Worm (Caenorhabditis elegans) whole organism, midembryonic: Measurements from ENCODE around the gene ZC455.1.

Source experiments
- T22C8.4 ChIP-seq: fragments of 200-800 bp; sonication (Bioruptor generic); IDR thresholded peaks from 2 replicates; pipeline ENCODE4 v1.3.6; 2022; ENCODE audit warnings: missing genetic modification characterization, missing compliant biosample characterization
- cog-1 ChIP-seq: sonication (generic microtip); optimal IDR thresholded peaks from 2 replicates; lab custom pipeline; 2016; ENCODE audit warnings: missing genetic modification characterization, missing compliant biosample characterization
- flt-1 ChIP-seq: fragments of 200-800 bp; sonication (Bioruptor generic); IDR thresholded peaks from 2 replicates; pipeline ENCODE4 v1.3.6; 2022; ENCODE audit warnings: missing genetic modification characterization, missing compliant biosample characterization
- klf-2 ChIP-seq: fragments of 200-800 bp; sonication (Bioruptor generic); conservative IDR thresholded peaks from 2 replicates; pipeline ENCODE4 v1.3.6; 2022; ENCODE audit warnings: missing genetic modification reagents, missing genetic modification characterization, missing compliant biosample characterization
- med-1 ChIP-seq: sonication (generic microtip); optimal IDR thresholded peaks from 2 replicates; lab custom pipeline; 2017; ENCODE audit warnings: missing genetic modification characterization, mild to moderate bottlenecking, missing compliant biosample characterization, antibody characterized with exemption, missing genetic modification reagents; ENCODE audit not compliant: insufficient read depth
- ref-1 ChIP-seq: fragments of 200-800 bp; sonication (Bioruptor generic); conservative IDR thresholded peaks from 2 replicates; pipeline ENCODE4 v1.3.6; 2022; ENCODE audit warnings: missing genetic modification reagents, missing genetic modification characterization, missing compliant biosample characterization
- tab-1 ChIP-seq: fragments of 200-800 bp; sonication (Bioruptor generic); IDR thresholded peaks from 2 replicates; pipeline ENCODE4 v1.3.6; 2022; ENCODE audit warnings: missing genetic modification characterization, missing compliant biosample characterization
- ztf-23 ChIP-seq: fragments of 200-800 bp; sonication (Bioruptor generic); IDR thresholded peaks from 2 replicates; pipeline ENCODE4 v1.3.6; 2022; ENCODE audit warnings: missing genetic modification reagents, missing genetic modification characterization, missing compliant biosample characterization
- ztf-29 ChIP-seq: fragments of 200-800 bp; sonication (Bioruptor generic); IDR thresholded peaks from 2 replicates; pipeline ENCODE4 v1.3.6; 2022; ENCODE audit warnings: missing genetic modification reagents, missing genetic modification characterization, missing compliant biosample characterization

The ZC455.1 gene

DNA sequence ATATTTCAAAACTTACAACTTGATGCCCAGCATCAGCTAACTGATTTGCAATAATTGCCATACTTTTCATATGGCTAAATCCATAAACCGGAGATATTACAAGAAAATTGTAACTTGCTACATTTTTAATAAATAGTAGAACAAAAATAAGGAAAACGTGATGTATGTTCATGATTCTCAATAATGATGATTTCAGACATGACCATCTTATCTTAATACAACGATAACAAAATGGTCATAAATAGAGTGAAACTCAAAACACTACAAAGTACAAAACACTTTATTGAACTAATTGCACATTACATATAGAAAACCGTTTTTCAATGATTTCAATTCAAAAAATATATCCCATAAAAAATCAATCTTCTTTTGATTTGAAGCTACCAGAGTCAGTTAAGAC lies 19.4 kb downstream of the ZC455.1 start, which contains the start of gene ugt-5:
ugt-5 (minus strand) TSS at position 214 of the 400 bp plus-strand sequence.
- TF ChIP-seq T22C8.4 (GFP tag; lab: Robert Waterston, UW) (no peak), flt-1 (GFP tag; lab: Robert Waterston, UW) (no peak), tab-1 (GFP tag; lab: Robert Waterston, UW) (no peak), med-1 (GFP tag; lab: Kevin White, UChicago) (no peak), cog-1 (tag; lab: Kevin White, UChicago) (no peak), ref-1 (GFP tag; lab: Robert Waterston, UW) (no peak), ztf-29 (GFP tag; lab: Robert Waterston, UW) (no peak)

DNA sequence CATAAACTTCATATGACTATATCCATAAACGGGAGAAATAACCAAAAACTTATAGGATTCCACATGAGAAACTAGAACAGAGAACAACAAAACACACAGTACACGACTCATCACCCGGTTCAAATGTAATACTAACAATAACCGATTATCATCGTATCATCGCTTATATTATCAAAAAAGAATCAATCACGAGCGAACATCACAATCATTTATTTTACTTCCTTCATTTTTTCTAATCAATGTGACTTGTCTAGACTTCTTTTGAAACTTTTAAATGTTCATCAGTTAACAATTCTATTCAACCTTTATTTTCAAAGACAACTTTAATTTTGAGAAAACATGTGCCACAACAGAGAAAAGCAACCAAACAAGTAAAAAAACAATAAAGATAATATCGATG lies 21.9 kb downstream of the ZC455.1 start, which contains the start of gene ugt-4:
ugt-4 (minus strand) TSS at position 141 of the 400 bp plus-strand sequence.
- TF ChIP-seq T22C8.4 (GFP tag; lab: Robert Waterston, UW) (no peak), tab-1 (GFP tag; lab: Robert Waterston, UW) (no peak), cog-1 (tag; lab: Kevin White, UChicago) (no peak), ztf-29 (GFP tag; lab: Robert Waterston, UW) (no peak), flt-1 (GFP tag; lab: Robert Waterston, UW) (no peak), klf-2 (GFP tag; lab: Robert Waterston, UW) (no peak)

DNA sequence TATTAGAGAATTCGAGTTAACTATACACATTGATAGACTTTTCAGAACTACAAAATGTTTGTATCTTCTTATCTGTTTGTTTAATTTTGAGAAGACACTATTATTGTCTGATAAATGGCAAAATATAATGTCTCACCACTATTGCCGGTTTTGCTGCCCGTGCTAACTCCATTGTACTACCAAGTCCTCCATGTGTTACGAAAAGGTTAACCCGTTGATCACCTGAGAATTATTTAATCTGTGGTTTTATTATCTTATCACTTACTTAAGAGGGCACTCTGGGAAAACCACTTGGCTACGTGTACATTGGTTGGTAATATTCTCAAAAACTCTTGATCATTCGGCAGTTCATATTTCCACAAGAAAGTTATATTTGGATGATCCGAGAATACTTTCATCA lies 22.6 kb downstream of the ZC455.1 start:
- TF ChIP-seq T22C8.4 (GFP tag; lab: Robert Waterston, UW) (no peak), ztf-23 (GFP tag; lab: Robert Waterston, UW) (no peak), ref-1 (GFP tag; lab: Robert Waterston, UW) (no peak), tab-1 (GFP tag; lab: Robert Waterston, UW) (no peak), med-1 (GFP tag; lab: Kevin White, UChicago) (no peak), cog-1 (tag; lab: Kevin White, UChicago) (no peak), ztf-29 (GFP tag; lab: Robert Waterston, UW) (no peak), klf-2 (GFP tag; lab: Robert Waterston, UW) (no peak), flt-1 (GFP tag; lab: Robert Waterston, UW) (no peak)

DNA sequence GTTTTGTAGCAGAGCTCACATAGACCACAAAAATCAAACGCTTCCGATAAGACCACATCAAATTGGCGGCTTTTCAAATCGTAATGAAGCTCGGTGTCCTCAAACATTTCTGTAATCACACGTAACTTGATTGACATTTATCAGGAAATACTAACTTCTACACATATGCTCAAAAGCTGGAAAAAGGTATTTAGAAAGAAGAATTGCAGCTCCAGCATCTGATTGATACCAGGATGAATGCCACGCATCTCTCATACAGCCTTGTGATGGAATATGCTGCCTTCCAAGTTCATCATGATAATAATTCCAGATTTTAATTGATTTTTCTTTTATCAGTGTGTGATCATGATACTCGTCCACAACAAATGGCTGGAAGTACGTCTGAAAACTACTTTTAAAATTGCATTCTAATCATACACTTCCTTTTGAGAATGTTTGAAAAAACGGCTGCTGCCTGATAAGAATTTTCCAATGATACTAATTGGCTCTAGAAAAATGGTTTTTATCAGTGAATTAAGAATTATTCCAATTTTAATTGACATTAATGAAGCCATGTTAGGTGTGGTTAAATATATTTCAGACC lies 23.7 kb downstream of the ZC455.1 start:
- TF ChIP-seq tab-1 (GFP tag; lab: Robert Waterston, UW): no peak

ce11 chrV:12797992-12798391 lies 24.7 kb downstream of the ZC455.1 start, which contains the start of gene ugt-6:
Gene ugt-6, minus strand, starts transcription at chrV:12798224.
- TF ChIP-seq ztf-29 (GFP tag; lab: Robert Waterston, UW) (no peak), flt-1 (GFP tag; lab: Robert Waterston, UW) (no peak), T22C8.4 (GFP tag; lab: Robert Waterston, UW) (no peak), ref-1 (GFP tag; lab: Robert Waterston, UW) (no peak), med-1 (GFP tag; lab: Kevin White, UChicago) (no peak), klf-2 (GFP tag; lab: Robert Waterston, UW) (no peak), tab-1 (GFP tag; lab: Robert Waterston, UW) (no peak), cog-1 (tag; lab: Kevin White, UChicago) (no peak), ztf-23 (GFP tag; lab: Robert Waterston, UW) (no peak)

ce11 chrV:12800171-12800570 lies 26.8 kb downstream of the ZC455.1 start, which contains the start of gene ugt-3:
Gene ugt-3, minus strand, starts transcription at chrV:12800271.
- no peak for TF ChIP-seq ref-1 (GFP tag; lab: Robert Waterston, UW)
- TF ChIP-seq med-1 (GFP tag; lab: Kevin White, UChicago): no peak
- no peak for TF ChIP-seq klf-2 (GFP tag; lab: Robert Waterston, UW)
- TF ChIP-seq flt-1 (GFP tag; lab: Robert Waterston, UW): no peak
- TF ChIP-seq ztf-29 (GFP tag; lab: Robert Waterston, UW): no peak
- no peak for TF ChIP-seq tab-1 (GFP tag; lab: Robert Waterston, UW)
- TF ChIP-seq cog-1 (tag; lab: Kevin White, UChicago): no peak
- no peak for TF ChIP-seq T22C8.4 (GFP tag; lab: Robert Waterston, UW)
- TF ChIP-seq ztf-23 (GFP tag; lab: Robert Waterston, UW): no peak

ce11 chrV:12803274-12803673 lies 30.0 kb downstream of the ZC455.1 start, which contains the start of gene srbc-45:
Gene srbc-45, plus strand, starts transcription at chrV:12803574.
- TF ChIP-seq med-1 (GFP tag; lab: Kevin White, UChicago) (no peak), ref-1 (GFP tag; lab: Robert Waterston, UW) (no peak), ztf-23 (GFP tag; lab: Robert Waterston, UW) (no peak), cog-1 (tag; lab: Kevin White, UChicago) (no peak), tab-1 (GFP tag; lab: Robert Waterston, UW) (no peak), flt-1 (GFP tag; lab: Robert Waterston, UW) (no peak), T22C8.4 (GFP tag; lab: Robert Waterston, UW) (no peak), klf-2 (GFP tag; lab: Robert Waterston, UW) (no peak), ztf-29 (GFP tag; lab: Robert Waterston, UW) (no peak)

DNA sequence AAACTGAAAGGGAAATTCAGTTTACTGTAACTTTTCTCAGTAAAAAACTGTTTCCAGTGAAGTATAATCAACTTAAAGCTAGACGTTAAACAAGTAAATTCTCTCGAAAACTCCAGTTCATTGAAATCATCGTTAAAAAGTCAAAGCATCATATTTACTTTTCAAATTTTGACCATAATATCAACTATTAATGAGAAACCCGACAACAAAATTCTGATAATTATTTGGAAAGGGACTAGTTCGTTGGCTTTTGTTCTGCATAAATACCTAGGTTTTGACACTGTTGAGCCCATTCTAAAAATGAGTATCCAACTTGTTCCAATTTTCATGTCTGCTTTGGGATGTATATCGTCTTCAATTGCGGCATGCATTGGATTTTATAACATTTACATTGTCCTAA lies 32.9 kb downstream of the ZC455.1 start, which contains the start of gene ZC443.7:
ZC443.7 (plus strand) TSS at position 301 of the 400 bp plus-strand sequence.
- TF ChIP-seq klf-2 (GFP tag; lab: Robert Waterston, UW) (no peak), T22C8.4 (GFP tag; lab: Robert Waterston, UW) (no peak), ztf-29 (GFP tag; lab: Robert Waterston, UW) (no peak), ztf-23 (GFP tag; lab: Robert Waterston, UW) (no peak), med-1 (GFP tag; lab: Kevin White, UChicago) (no peak), cog-1 (tag; lab: Kevin White, UChicago) (no peak), flt-1 (GFP tag; lab: Robert Waterston, UW) (no peak)

DNA sequence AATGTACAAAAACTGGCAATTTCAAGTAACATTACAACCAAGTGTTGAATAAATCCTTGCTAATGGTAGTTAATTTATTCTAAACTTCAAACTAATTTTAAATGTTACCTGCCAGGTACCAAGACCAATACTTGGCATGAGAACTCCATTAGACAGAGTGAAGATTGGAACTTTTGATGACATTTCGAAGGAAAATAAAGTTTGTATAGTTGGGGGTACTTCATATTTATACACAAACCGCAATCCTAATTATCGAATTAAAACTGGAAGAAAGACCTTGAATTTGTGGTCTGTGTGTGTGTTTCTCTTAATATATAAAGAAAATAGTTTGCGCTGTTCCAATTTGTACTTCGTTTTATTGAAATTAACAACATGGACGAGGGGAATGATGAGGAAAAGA lies 36.6 kb downstream of the ZC455.1 start, which contains the start of gene ZC443.1:
ZC443.1 (minus strand) TSS at position 205 of the 400 bp plus-strand sequence.
- TF ChIP-seq flt-1 (GFP tag; lab: Robert Waterston, UW) (no peak), med-1 (GFP tag; lab: Kevin White, UChicago) (no peak), cog-1 (tag; lab: Kevin White, UChicago) (no peak), T22C8.4 (GFP tag; lab: Robert Waterston, UW) (no peak), tab-1 (GFP tag; lab: Robert Waterston, UW) (no peak), klf-2 (GFP tag; lab: Robert Waterston, UW) (no peak), ztf-29 (GFP tag; lab: Robert Waterston, UW) (no peak), ztf-23 (GFP tag; lab: Robert Waterston, UW) (no peak), ref-1 (GFP tag; lab: Robert Waterston, UW) (no peak)
